Worm (Caenorhabditis elegans): ENCODE data around the gene mak-1.

DNA sequence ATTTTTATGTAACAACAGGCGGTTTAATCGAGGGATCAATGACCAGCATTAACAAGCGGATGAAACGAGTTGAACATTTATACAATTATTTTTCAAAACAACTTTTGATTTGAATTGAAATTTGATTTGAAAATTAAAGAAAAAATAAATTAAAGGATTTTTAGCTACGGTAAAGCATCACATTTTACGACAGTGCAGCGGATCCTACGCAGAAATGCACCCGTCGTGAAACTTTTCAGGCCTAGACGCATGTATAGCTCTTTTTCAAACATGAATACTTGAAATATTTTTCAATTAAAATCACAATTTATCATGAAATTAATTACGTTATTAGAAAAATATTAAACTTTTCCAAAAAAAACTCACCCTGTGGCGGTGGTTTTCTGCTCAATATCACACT lies 42.8 kb upstream of the mak-1 start:
- no peak for TF ChIP-seq him-1 (tag; optimal IDR thresholded peaks at IDR 0.05)
- TF ChIP-seq W03F9.2 (tag; optimal IDR thresholded peaks at IDR 0.05), result no peak
- no peak for TF ChIP-seq dao-5 (tag; optimal IDR thresholded peaks at IDR 0.05)
